Fruit fly (Drosophila melanogaster): Measurements from ENCODE around the gene CG14777.

The CG14777 gene

DNA sequence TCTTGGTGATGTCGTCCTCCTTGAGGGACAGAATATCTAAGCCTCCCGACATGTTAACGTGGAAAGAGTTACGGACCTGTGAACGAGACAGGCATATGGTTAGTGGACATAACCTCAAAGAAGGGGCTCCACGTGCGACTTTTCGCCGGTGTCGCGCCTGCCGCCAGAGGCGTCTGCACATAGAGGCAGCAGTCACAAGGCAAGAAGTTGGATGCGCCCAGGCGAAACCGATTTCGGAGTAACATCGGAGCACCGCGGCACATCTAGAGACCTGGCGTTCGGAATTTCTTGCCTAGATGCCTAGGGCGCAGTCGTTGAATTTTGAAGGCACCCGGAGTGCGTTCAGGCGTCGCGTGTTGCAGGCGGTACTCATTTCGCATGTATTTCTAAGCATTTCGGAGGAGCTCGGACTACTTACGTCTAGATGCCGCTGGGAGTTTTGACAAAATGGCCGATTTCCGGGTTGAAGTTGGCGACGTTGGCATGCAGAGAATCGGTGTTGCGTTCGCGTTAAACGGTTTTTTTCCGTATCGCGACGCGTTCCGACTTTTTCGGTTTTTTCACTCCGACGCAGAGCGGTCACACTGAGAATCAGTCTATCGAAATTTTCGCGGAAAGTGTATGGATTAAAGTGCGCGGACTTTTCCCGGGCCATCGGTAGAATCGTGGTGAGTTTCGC, 17.0 kb downstream of the CG14777 start, which contains the start of the genes sta and inc (continued):
- peak; percentile 64 for TF ChIP-seq CG12219 (GFP tag; optimal IDR thresholded peaks at IDR 0.05)
- TF ChIP-seq Nf-YA (GFP tag; IDR thresholded peaks at IDR 0.05): peak; percentile 50; the same call in 1 of the 2 replicates
- no peak for TF ChIP-seq CG1602 (GFP tag; optimal IDR thresholded peaks at IDR 0.05)
- TF ChIP-seq inv (GFP tag; IDR thresholded peaks at IDR 0.05; ENCODE audit: partially characterized antibody): peak; percentile 38; the same call in 1 of the 2 replicates
- TF ChIP-seq mirr (GFP tag; optimal IDR thresholded peaks at IDR 0.05): peak; percentile 81
- peak; percentile 72 for TF ChIP-seq ewg (GFP tag; optimal IDR thresholded peaks at IDR 0.05)
- peak; percentile 86 for TF ChIP-seq MTF-1 (GFP tag; optimal IDR thresholded peaks at IDR 0.05; ENCODE audit: borderline replicate concordance)
- TF ChIP-seq CG6689 (GFP tag; IDR thresholded peaks at IDR 0.05): no peak
- TF ChIP-seq CG14050 (GFP tag; IDR thresholded peaks at IDR 0.05): 0 out of 3 replicates have a peak, but pooled peaks have one; percentile 30
- peak; percentile 66 for TF ChIP-seq CG2875 (GFP tag; optimal IDR thresholded peaks at IDR 0.05)
- peak; percentile 40 for TF ChIP-seq mam (GFP tag; optimal IDR thresholded peaks at IDR 0.05)
- peak; percentile 18 for TF ChIP-seq CG7786 (GFP tag; optimal IDR thresholded peaks at IDR 0.05)
- TF ChIP-seq Ada2b (GFP tag; IDR thresholded peaks at IDR 0.05): peak; percentile 10; the same call in 1 of the 2 replicates
- TF ChIP-seq Hsf (GFP tag; optimal IDR thresholded peaks at IDR 0.05): peak; percentile 37
- no peak for TF ChIP-seq ase (GFP tag; IDR thresholded peaks at IDR 0.05)
- peak; percentile 5 for TF ChIP-seq pum (GFP tag; optimal IDR thresholded peaks at IDR 0.05)
- peak; percentile 28 for TF ChIP-seq HLH54F (GFP tag; optimal IDR thresholded peaks at IDR 0.05)
- peak; percentile 91 for TF ChIP-seq CG7987 (GFP tag; optimal IDR thresholded peaks at IDR 0.05)
- no peak for TF ChIP-seq tll (GFP tag; optimal IDR thresholded peaks at IDR 0.05)
- TF ChIP-seq br (optimal IDR thresholded peaks at IDR 0.05): no peak
- TF ChIP-seq zfh2 (GFP tag; optimal IDR thresholded peaks at IDR 0.05): peak; percentile 42
- TF ChIP-seq CG13424 (tag; optimal IDR thresholded peaks at IDR 0.05): peak; percentile 22
- TF ChIP-seq CG7357 (GFP tag; IDR thresholded peaks at IDR 0.05): no peak
- no peak for TF ChIP-seq CG7963 (GFP tag; IDR thresholded peaks at IDR 0.05; ENCODE audit: partially characterized antibody)
- peak; percentile 49 for TF ChIP-seq dmrt99B (tag; optimal IDR thresholded peaks at IDR 0.05)
- TF ChIP-seq her (GFP tag; optimal IDR thresholded peaks at IDR 0.05): peak; percentile 83
- no peak for TF ChIP-seq Hr78 (GFP tag; optimal IDR thresholded peaks at IDR 0.05)
- peak; percentile 77 for TF ChIP-seq CG12071 (GFP tag; optimal IDR thresholded peaks at IDR 0.05)
- TF ChIP-seq CG5245 (GFP tag; optimal IDR thresholded peaks at IDR 0.05): peak; percentile 58
- TF ChIP-seq CG8359 (GFP tag; optimal IDR thresholded peaks at IDR 0.05; ENCODE audit: borderline replicate concordance): peak; percentile 10
- TF ChIP-seq Ets97D (GFP tag; optimal IDR thresholded peaks at IDR 0.05): peak; percentile 98
- peak; percentile 95 for TF ChIP-seq HLHmδ (GFP tag; optimal IDR thresholded peaks at IDR 0.05)
- peak; percentile 94 for TF ChIP-seq CG12659 (GFP tag; optimal IDR thresholded peaks at IDR 0.05)
- no peak for TF ChIP-seq CG6272 (GFP tag; IDR thresholded peaks at IDR 0.05)
- TF ChIP-seq Six4 (GFP tag; optimal IDR thresholded peaks at IDR 0.05): peak; percentile 22
- peak; percentile 70; the same call in 2 of the 3 replicates for TF ChIP-seq zfh1 (GFP tag; IDR thresholded peaks at IDR 0.05)
- peak; percentile 85 for TF ChIP-seq nerfin-1 (tag; optimal IDR thresholded peaks at IDR 0.05)
- peak; percentile 90 for TF ChIP-seq dm (GFP tag; optimal IDR thresholded peaks at IDR 0.05)
- peak; percentile 5 for TF ChIP-seq CG18476 (GFP tag; optimal IDR thresholded peaks at IDR 0.05)
- peak; percentile 33; the same call in 1 of the 3 replicates for TF ChIP-seq row (GFP tag; IDR thresholded peaks at IDR 0.05)
- peak; percentile 86 for TF ChIP-seq CG6813 (GFP tag; optimal IDR thresholded peaks at IDR 0.05)
- TF ChIP-seq CG11695 (GFP tag; IDR thresholded peaks at IDR 0.05): no peak; the same call in 2 of the 3 replicates
- peak; percentile 65 for TF ChIP-seq CG2678 (tag; optimal IDR thresholded peaks at IDR 0.05)
- TF ChIP-seq CG32772 (GFP tag; IDR thresholded peaks at IDR 0.05): no peak
- TF ChIP-seq ara (GFP tag; IDR thresholded peaks at IDR 0.05): no peak
- peak; percentile 84 for TF ChIP-seq CHES-1-like (GFP tag; optimal IDR thresholded peaks at IDR 0.05)
- TF ChIP-seq hth (optimal IDR thresholded peaks at IDR 0.05): no peak
- TF ChIP-seq pfk (GFP tag; optimal IDR thresholded peaks at IDR 0.05): no peak
- peak; percentile 28 for TF ChIP-seq Camta (GFP tag; optimal IDR thresholded peaks at IDR 0.05)

Data from whole organism, embryonic.